Worm (Caenorhabditis elegans) whole organism, L3 larva: ENCODE measurements around the gene oig-2.

Experiments
- R02D3.7 ChIP-seq: fragments of 150-350 bp; optimal IDR thresholded peaks from 2 replicates; lab custom pipeline; 2014; ENCODE audit warnings: missing biosample characterization, missing genetic modification characterization
- ZK546.5 ChIP-seq: sonication (generic microtip); optimal IDR thresholded peaks from 2 replicates; lab custom pipeline; 2017; ENCODE audit warnings: missing biosample characterization, missing genetic modification characterization
- aly-2 ChIP-seq: fragments of 150-350 bp; optimal IDR thresholded peaks from 2 replicates; lab custom pipeline; 2014; ENCODE audit warnings: missing biosample characterization, missing genetic modification characterization
- ceh-16 ChIP-seq: sonication (generic microtip); optimal IDR thresholded peaks from 2 replicates; lab custom pipeline; 2017; ENCODE audit warnings: missing biosample characterization, missing genetic modification characterization
- ceh-28 ChIP-seq: fragments of 150-350 bp; optimal IDR thresholded peaks from 2 replicates; lab custom pipeline; 2014; ENCODE audit warnings: missing biosample characterization, missing genetic modification reagents, missing genetic modification characterization
- ceh-82 ChIP-seq: fragments of 150-350 bp; optimal IDR thresholded peaks from 2 replicates; lab custom pipeline; 2014; ENCODE audit warnings: missing biosample characterization, missing genetic modification characterization
- ceh-9 ChIP-seq: sonication (generic microtip); optimal IDR thresholded peaks from 2 replicates; lab custom pipeline; 2018; ENCODE audit warnings: missing biosample characterization, missing genetic modification characterization
- daf-12 ChIP-seq: fragments of 150-350 bp; optimal IDR thresholded peaks from 2 replicates; lab custom pipeline; 2014; ENCODE audit warnings: missing biosample characterization, missing genetic modification reagents, missing genetic modification characterization
- egl-27 ChIP-seq: sonication (generic microtip); optimal IDR thresholded peaks from 4 replicates; lab custom pipeline; 2017; ENCODE audit warnings: missing biosample characterization, missing genetic modification reagents, missing genetic modification characterization
- egl-5 ChIP-seq: fragments of 150-350 bp; optimal IDR thresholded peaks from 2 replicates; lab custom pipeline; 2017; ENCODE audit warnings: missing biosample characterization, missing genetic modification reagents, missing genetic modification characterization, inconsistent platforms
- elt-1 ChIP-seq: fragments of 150-350 bp; optimal IDR thresholded peaks from 2 replicates; lab custom pipeline; 2014; ENCODE audit warnings: missing biosample characterization, missing genetic modification characterization
- elt-2 ChIP-seq: sonication (generic microtip); optimal IDR thresholded peaks from 2 replicates; lab custom pipeline; 2016; ENCODE audit warnings: missing genetic modification reagents, mild to moderate bottlenecking, missing genetic modification characterization, missing compliant biosample characterization
- elt-3 ChIP-seq, 3 experiments: fragments of 150-350 bp in 1 of 3; sonication (generic microtip) in 2 of 3; optimal IDR thresholded peaks; 2 replicates in 2 of 3; 4 replicates in 1 of 3; lab custom pipeline; 2014 to 2017; ENCODE audit warnings: missing biosample characterization in 3 of 3, missing genetic modification characterization in 3 of 3
- eor-1 ChIP-seq, 2 experiments: fragments of 150-350 bp; optimal IDR thresholded peaks; 2 replicates each; lab custom pipeline; 2014 to 2018; ENCODE audit warnings: missing biosample characterization in 2 of 2, missing genetic modification characterization in 2 of 2
- fkh-10 ChIP-seq: sonication (generic microtip); optimal IDR thresholded peaks from 2 replicates; lab custom pipeline; 2017; ENCODE audit warnings: missing biosample characterization, missing genetic modification reagents, missing genetic modification characterization
- fkh-2 ChIP-seq: fragments of 150-350 bp; optimal IDR thresholded peaks from 2 replicates; lab custom pipeline; 2014; ENCODE audit warnings: missing biosample characterization, missing genetic modification reagents, missing genetic modification characterization
- fos-1 ChIP-seq: fragments of 150-350 bp; optimal IDR thresholded peaks from 2 replicates; lab custom pipeline; 2014; ENCODE audit warnings: missing biosample characterization, missing genetic modification characterization
- hmg-11 ChIP-seq: sonication (generic microtip); optimal IDR thresholded peaks from 2 replicates; lab custom pipeline; 2016; ENCODE audit warnings: missing genetic modification characterization, missing compliant biosample characterization
- lin-15B ChIP-seq: fragments of 150-350 bp; optimal IDR thresholded peaks from 2 replicates; lab custom pipeline; 2014; ENCODE audit warnings: missing biosample characterization, missing genetic modification characterization
- lin-39 ChIP-seq: fragments of 150-350 bp; optimal IDR thresholded peaks from 2 replicates; lab custom pipeline; 2018; ENCODE audit warnings: missing biosample characterization, missing genetic modification reagents, missing genetic modification characterization
- lsy-12 ChIP-seq: sonication (generic microtip); optimal IDR thresholded peaks from 2 replicates; lab custom pipeline; 2016; ENCODE audit warnings: mild to moderate bottlenecking, missing genetic modification characterization, missing compliant biosample characterization
- mdl-1 ChIP-seq: fragments of 150-350 bp; optimal IDR thresholded peaks from 2 replicates; lab custom pipeline; 2014; ENCODE audit warnings: missing biosample characterization, missing genetic modification characterization
- mml-1 ChIP-seq: fragments of 150-350 bp; sonication (generic microtip); optimal IDR thresholded peaks from 3 replicates; lab custom pipeline; 2014; ENCODE audit warnings: missing biosample characterization, missing genetic modification characterization
- nfya-1 ChIP-seq: sonication (generic microtip); optimal IDR thresholded peaks from 2 replicates; lab custom pipeline; 2017; ENCODE audit warnings: missing genetic modification characterization, mild to moderate bottlenecking, missing compliant biosample characterization, antibody characterized with exemption, moderate library complexity; ENCODE audit not compliant: insufficient read depth
- nhr-11 ChIP-seq: fragments of 150-350 bp; optimal IDR thresholded peaks from 2 replicates; lab custom pipeline; 2014; ENCODE audit warnings: missing biosample characterization, missing genetic modification characterization
- nhr-12 ChIP-seq: fragments of 150-350 bp; optimal IDR thresholded peaks from 2 replicates; lab custom pipeline; 2014; ENCODE audit warnings: missing biosample characterization, missing genetic modification characterization
- nhr-23 ChIP-seq: fragments of 150-350 bp; optimal IDR thresholded peaks from 2 replicates; lab custom pipeline; 2014; ENCODE audit warnings: missing biosample characterization, missing genetic modification reagents, missing genetic modification characterization
- nhr-237 ChIP-seq: fragments of 150-350 bp; optimal IDR thresholded peaks from 2 replicates; lab custom pipeline; 2014; ENCODE audit warnings: missing biosample characterization, missing genetic modification characterization
- nhr-25 ChIP-seq: sonication (generic microtip); optimal IDR thresholded peaks from 2 replicates; lab custom pipeline; 2017; ENCODE audit warnings: missing biosample characterization, missing genetic modification characterization
- nhr-28 ChIP-seq: fragments of 150-350 bp; optimal IDR thresholded peaks from 2 replicates; lab custom pipeline; 2014; ENCODE audit warnings: missing biosample characterization, missing genetic modification characterization
- nhr-43 ChIP-seq: sonication (generic microtip); optimal IDR thresholded peaks from 2 replicates; lab custom pipeline; 2016; ENCODE audit warnings: mild to moderate bottlenecking, missing genetic modification characterization, missing compliant biosample characterization; ENCODE audit not compliant: poor library complexity, severe bottlenecking
- nhr-67 ChIP-seq: fragments of 150-350 bp; optimal IDR thresholded peaks from 2 replicates; lab custom pipeline; 2014; ENCODE audit warnings: missing biosample characterization, missing genetic modification characterization
- nhr-76 ChIP-seq: fragments of 150-350 bp; sonication (generic microtip); optimal IDR thresholded peaks from 5 replicates; lab custom pipeline; 2014; ENCODE audit warnings: missing biosample characterization, missing genetic modification characterization
- nhr-77 ChIP-seq: fragments of 150-350 bp; optimal IDR thresholded peaks from 2 replicates; lab custom pipeline; 2014; ENCODE audit warnings: missing biosample characterization, missing genetic modification characterization
- pha-4 ChIP-seq: fragments of 150-350 bp; optimal IDR thresholded peaks from 2 replicates; lab custom pipeline; 2014; ENCODE audit warnings: missing biosample characterization, missing genetic modification reagents, missing genetic modification characterization
- pqm-1 ChIP-seq: fragments of 150-350 bp; optimal IDR thresholded peaks from 2 replicates; lab custom pipeline; 2017; ENCODE audit warnings: missing biosample characterization, missing genetic modification characterization, inconsistent platforms
- sea-2 ChIP-seq: fragments of 150-350 bp; sonication (generic microtip); optimal IDR thresholded peaks from 4 replicates; lab custom pipeline; 2014; ENCODE audit warnings: missing biosample characterization, missing genetic modification reagents, missing genetic modification characterization
- skn-1 ChIP-seq: fragments of 150-350 bp; optimal IDR thresholded peaks from 2 replicates; lab custom pipeline; 2014; ENCODE audit warnings: missing biosample characterization, missing genetic modification characterization
- snpc-4 ChIP-seq: fragments of 150-350 bp; optimal IDR thresholded peaks from 2 replicates; lab custom pipeline; 2014; ENCODE audit warnings: missing biosample characterization, missing genetic modification characterization
- tbx-2 ChIP-seq: sonication (generic microtip); optimal IDR thresholded peaks from 2 replicates; lab custom pipeline; 2016; ENCODE audit warnings: mild to moderate bottlenecking, missing genetic modification characterization, missing compliant biosample characterization
- unc-39 ChIP-seq: sonication (generic microtip); optimal IDR thresholded peaks from 4 replicates; lab custom pipeline; 2017; ENCODE audit warnings: missing biosample characterization, missing genetic modification characterization
- unc-62 ChIP-seq: fragments of 150-350 bp; sonication (generic microtip); optimal IDR thresholded peaks from 4 replicates; lab custom pipeline; 2014; ENCODE audit warnings: missing biosample characterization, missing genetic modification reagents, missing genetic modification characterization
- zag-1 ChIP-seq: fragments of 150-350 bp; optimal IDR thresholded peaks from 2 replicates; lab custom pipeline; 2014; ENCODE audit warnings: missing biosample characterization, missing genetic modification characterization
- ztf-11 ChIP-seq: fragments of 150-350 bp; optimal IDR thresholded peaks from 2 replicates; lab custom pipeline; 2014; ENCODE audit warnings: missing biosample characterization, missing genetic modification characterization
- ztf-4 ChIP-seq: fragments of 150-350 bp; optimal IDR thresholded peaks from 2 replicates; lab custom pipeline; 2014; ENCODE audit warnings: missing biosample characterization, missing genetic modification characterization

The oig-2 gene

DNA sequence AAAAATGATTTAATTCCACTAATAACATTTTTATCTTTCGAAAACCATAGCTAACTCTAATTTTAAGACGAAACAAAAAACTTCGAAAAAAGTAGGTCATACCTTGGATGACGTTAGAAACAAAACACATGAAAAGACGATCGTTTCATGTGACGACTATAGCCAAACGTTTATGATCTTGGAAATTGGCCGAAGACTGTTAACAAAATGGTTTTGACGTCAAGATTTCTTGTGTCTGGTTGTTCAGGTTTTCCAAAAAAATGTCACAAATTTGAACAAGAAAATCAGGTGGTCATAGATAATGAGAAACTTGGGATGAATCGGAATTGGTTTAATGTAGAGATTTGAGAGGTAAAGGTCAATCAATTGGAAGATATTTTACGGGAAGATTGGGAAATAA lies 4.7 kb downstream of the oig-2 start:
- no peak for TF ChIP-seq pha-4 (tag; lab: Kevin White, UChicago)
- TF ChIP-seq snpc-4 (tag; lab: Kevin White, UChicago) = no peak
- no peak for TF ChIP-seq fos-1 (tag; lab: Kevin White, UChicago)
- no peak for TF ChIP-seq mdl-1 (tag; lab: Kevin White, UChicago)
- no peak for TF ChIP-seq lin-15B (tag; lab: Kevin White, UChicago)

DNA sequence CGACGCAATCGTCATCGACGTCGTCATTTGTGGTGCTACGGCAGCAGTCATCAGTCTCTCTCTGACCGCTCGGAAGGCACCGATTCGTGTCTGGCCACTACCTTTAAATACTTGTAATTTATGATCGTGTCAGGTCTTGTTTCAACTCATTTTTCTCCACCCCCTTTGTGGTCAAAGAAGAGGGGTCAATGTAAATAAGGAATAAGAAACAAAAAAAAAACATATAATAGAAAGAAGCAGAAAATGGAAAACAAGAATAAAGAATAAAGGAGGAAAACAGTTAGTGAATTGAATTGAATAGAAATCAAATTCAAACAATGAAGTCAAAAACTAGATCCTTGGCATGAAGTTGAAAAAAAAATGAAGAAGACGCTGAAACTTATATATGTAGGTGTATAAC lies 7.2 kb downstream of the oig-2 start, which contains the start of gene Y38F1A.8:
Gene Y38F1A.8, minus strand, starts transcription at position 101 of the 400 bp plus-strand sequence.
- TF ChIP-seq aly-2 (tag; lab: Kevin White, UChicago) (no peak), zag-1 (tag; lab: Kevin White, UChicago) (no peak), nfya-1 (tag; lab: Kevin White, UChicago) (no peak), fkh-2 (tag; lab: Kevin White, UChicago) (no peak), pha-4 (tag; lab: Kevin White, UChicago) (no peak), nhr-12 (no peak), mml-1 (tag; lab: Kevin White, UChicago) (no peak), sea-2 (GFP tag; lab: Kevin White, UChicago) (no peak), skn-1 (tag; lab: Kevin White, UChicago) (no peak), nhr-43 (no peak), elt-1 (no peak), ztf-11 (tag; lab: Kevin White, UChicago) (no peak)

DNA sequence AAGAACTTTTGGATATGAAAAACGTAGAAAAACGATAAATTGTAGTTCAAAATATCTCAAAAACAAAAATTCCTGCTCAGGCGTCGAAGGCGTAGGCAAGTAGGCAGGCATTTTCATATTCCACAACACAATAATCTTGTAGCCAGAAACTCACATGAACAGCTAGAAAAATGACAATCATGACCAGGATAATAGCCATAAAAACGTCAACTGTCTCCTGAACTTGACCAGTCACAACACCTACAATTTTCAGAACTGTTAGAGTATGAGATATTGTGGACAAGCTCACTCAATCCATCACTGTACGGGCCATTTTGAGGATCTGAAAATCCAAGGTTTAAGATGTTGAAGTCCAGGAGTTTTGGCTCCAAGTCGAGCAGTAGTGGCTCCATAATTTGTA lies 10.6 kb downstream of the oig-2 start, which contains the start of gene Y38F1A.7:
Gene Y38F1A.7, minus strand, starts transcription at position 392 of the 400 bp plus-strand sequence.
- no peak for TF ChIP-seq unc-39 (tag; lab: Kevin White, UChicago)
- peak; percentile 1 for TF ChIP-seq elt-2 (tag; lab: Kevin White, UChicago)
- no peak for TF ChIP-seq ztf-11 (tag; lab: Kevin White, UChicago)

- TF ChIP-seq ceh-28 (tag; lab: Kevin White, UChicago) = no peak
- TF ChIP-seq elt-2 (tag; lab: Kevin White, UChicago) = peak; percentile 63
- TF ChIP-seq ZK546.5 = no peak
- TF ChIP-seq nhr-23 = peak; percentile 26
- TF ChIP-seq ceh-82 (tag; lab: Kevin White, UChicago) = no peak
- no peak for TF ChIP-seq nhr-25 (tag; lab: Kevin White, UChicago)
- no peak for TF ChIP-seq daf-12 (tag; lab: Kevin White, UChicago)
- TF ChIP-seq nhr-77 (tag; lab: Kevin White, UChicago) = no peak
- peak; percentile 41 for TF ChIP-seq nfya-1 (tag; lab: Kevin White, UChicago)
- TF ChIP-seq egl-5 (tag; lab: Kevin White, UChicago) = no peak
- TF ChIP-seq pha-4 (tag; lab: Kevin White, UChicago) = peak; percentile 93
- no peak for TF ChIP-seq nhr-237 (tag; lab: Kevin White, UChicago)
- TF ChIP-seq eor-1 (tag; optimal IDR thresholded peaks at IDR 0.05; lab: Kevin White, UChicago) = no peak
- TF ChIP-seq elt-1 = no peak
- no peak for TF ChIP-seq R02D3.7 (tag; lab: Kevin White, UChicago)
- no peak for TF ChIP-seq fkh-10
- no peak for TF ChIP-seq nhr-28 (tag; lab: Kevin White, UChicago)
- TF ChIP-seq mdl-1 (tag; lab: Kevin White, UChicago) = peak; percentile 55
- no peak for TF ChIP-seq nhr-11 (tag; lab: Kevin White, UChicago)
- no peak for TF ChIP-seq unc-39 (tag; lab: Kevin White, UChicago)
- no peak for TF ChIP-seq lin-15B (tag; lab: Kevin White, UChicago)
- no peak for TF ChIP-seq unc-62 (GFP tag; lab: Kevin White, UChicago)
- no peak for TF ChIP-seq hmg-11
- no peak for TF ChIP-seq ceh-16 (tag; lab: Kevin White, UChicago)
- no peak for TF ChIP-seq aly-2 (tag; lab: Kevin White, UChicago)
- TF ChIP-seq zag-1 (tag; lab: Kevin White, UChicago) = no peak
- TF ChIP-seq tbx-2 (tag; lab: Kevin White, UChicago) = no peak
- no peak for TF ChIP-seq skn-1 (tag; lab: Kevin White, UChicago)
- no peak for TF ChIP-seq sea-2 (GFP tag; lab: Kevin White, UChicago)
- no peak for TF ChIP-seq ceh-9 (tag; lab: Kevin White, UChicago)
- TF ChIP-seq mml-1 (tag; lab: Kevin White, UChicago) = no peak
- no peak for TF ChIP-seq elt-3 (tag; optimal IDR thresholded peaks at IDR 0.05; lab: Kevin White, UChicago)
- no peak for TF ChIP-seq egl-27 (tag; lab: Kevin White, UChicago)
- no peak for TF ChIP-seq nhr-76
- TF ChIP-seq lsy-12 (tag; lab: Kevin White, UChicago) = no peak
- no peak for TF ChIP-seq nhr-67 (tag; lab: Kevin White, UChicago)
- TF ChIP-seq fkh-2 (tag; lab: Kevin White, UChicago) = no peak
- TF ChIP-seq pqm-1 (tag; lab: Kevin White, UChicago) = peak; percentile 86
- TF ChIP-seq nhr-12 = no peak
- TF ChIP-seq ztf-11 (tag; lab: Kevin White, UChicago) = no peak
- TF ChIP-seq fos-1 (tag; lab: Kevin White, UChicago) = no peak
- TF ChIP-seq ztf-4 = no peak
- peak; percentile 25 for TF ChIP-seq snpc-4 (tag; lab: Kevin White, UChicago)
- TF ChIP-seq lin-39 (tag; lab: Kevin White, UChicago) = no peak
These were observed 11.7 kb downstream of the oig-2 start, which contains the start of gene hphd-1 for ce11 chrII:12996249-12996648. Gene hphd-1, minus strand, starts transcription at chrII:12996571.
